Fruit fly (Drosophila melanogaster) whole organism, embryonic: Measurements from ENCODE around the gene mas.

ENCODE experiments used
- BEAF-32 ChIP-seq: fragments of 200-800 bp; sonication (Bioruptor generic); optimal IDR thresholded peaks from 3 replicates; lab custom pipeline; 2017; ENCODE audit warnings: missing biosample characterization, missing genetic modification characterization, mild to moderate bottlenecking, moderate library complexity, missing genetic modification reagents
- Bgb ChIP-seq: fragments of 200-800 bp; sonication (Bioruptor generic); IDR thresholded peaks from 2 replicates; pipeline ENCODE4 v1.3.6; 2022; ENCODE audit warnings: missing biosample characterization, missing genetic modification characterization; ENCODE audit not compliant: partially characterized antibody
- C15 ChIP-seq: fragments of 200-800 bp; sonication (Bioruptor generic); IDR thresholded peaks from 3 replicates; pipeline ENCODE4 v1.3.6; 2022; ENCODE audit warnings: missing biosample characterization, missing genetic modification characterization
- CG10274 ChIP-seq: fragments of 200-800 bp; sonication (Bioruptor generic); optimal IDR thresholded peaks from 3 replicates; lab custom pipeline; 2017; ENCODE audit warnings: missing biosample characterization, mild to moderate bottlenecking, missing genetic modification characterization
- CG11247 ChIP-seq: fragments of 200-800 bp; sonication (Bioruptor generic); IDR thresholded peaks from 2 replicates; pipeline ENCODE4 v1.3.6; 2022; ENCODE audit warnings: missing biosample characterization, missing genetic modification characterization
- CG11560 ChIP-seq: fragments of 200-800 bp; sonication (Bioruptor generic); IDR thresholded peaks from 3 replicates; pipeline ENCODE4 v1.3.6; 2022; ENCODE audit warnings: missing biosample characterization, missing genetic modification characterization
- CG13624 ChIP-seq: fragments of 200-800 bp; sonication (Bioruptor generic); optimal IDR thresholded peaks from 2 replicates; lab custom pipeline; 2016; ENCODE audit warnings: missing biosample characterization, missing genetic modification characterization
- CG15514 ChIP-seq: fragments of 200-800 bp; sonication (Bioruptor generic); optimal IDR thresholded peaks from 3 replicates; lab custom pipeline; 2017; ENCODE audit warnings: missing biosample characterization, missing genetic modification characterization, mild to moderate bottlenecking, moderate library complexity, missing genetic modification reagents
- CG15696 ChIP-seq: fragments of 200-800 bp; sonication (Bioruptor generic); optimal IDR thresholded peaks from 2 replicates; lab custom pipeline; 2019; ENCODE audit warnings: missing biosample characterization, mild to moderate bottlenecking, missing genetic modification characterization, moderate library complexity
- CG17186 ChIP-seq: fragments of 200-800 bp; sonication (Bioruptor generic); optimal IDR thresholded peaks from 3 replicates; lab custom pipeline; 2017; ENCODE audit warnings: missing biosample characterization, missing genetic modification reagents, missing genetic modification characterization
- CG18619 ChIP-seq: fragments of 200-800 bp; sonication (Bioruptor generic); optimal IDR thresholded peaks from 3 replicates; lab custom pipeline; 2017; ENCODE audit warnings: missing biosample characterization, mild to moderate bottlenecking, missing genetic modification characterization
- CG31224 ChIP-seq: fragments of 200-800 bp; sonication (Bioruptor generic); IDR thresholded peaks from 2 replicates; pipeline ENCODE4 v1.3.6; 2022; ENCODE audit warnings: missing biosample characterization, missing genetic modification characterization
- CG7928 ChIP-seq: fragments of 200-800 bp; sonication (Bioruptor generic); optimal IDR thresholded peaks from 2 replicates; lab custom pipeline; 2017; ENCODE audit warnings: missing biosample characterization, mild to moderate bottlenecking, missing genetic modification characterization
- CG8089 ChIP-seq: fragments of 200-800 bp; sonication (Bioruptor generic); optimal IDR thresholded peaks from 3 replicates; lab custom pipeline; 2016; ENCODE audit warnings: missing biosample characterization, missing genetic modification characterization
- CG8944 ChIP-seq: fragments of 200-800 bp; sonication (Bioruptor generic); optimal IDR thresholded peaks from 3 replicates; lab custom pipeline; 2016; ENCODE audit warnings: missing biosample characterization, missing genetic modification characterization
- CG9797 ChIP-seq: fragments of 200-800 bp; sonication (Bioruptor generic); optimal IDR thresholded peaks from 3 replicates; lab custom pipeline; 2018; ENCODE audit warnings: missing biosample characterization, mild to moderate bottlenecking, missing genetic modification characterization
- Deaf1 ChIP-seq: fragments of 200-800 bp; optimal IDR thresholded peaks from 3 replicates; lab custom pipeline; 2019; ENCODE audit warnings: missing biosample characterization, mild to moderate bottlenecking, missing genetic modification characterization, moderate library complexity
- Dfd ChIP-seq, 2 experiments: fragments of >200 bp; optimal IDR thresholded peaks; 2 replicates each; lab custom pipeline; 2017; ENCODE audit warnings: missing biosample characterization in 2 of 2, missing genetic modification characterization in 2 of 2
- Elba2 ChIP-seq: fragments of 200-800 bp; sonication (Bioruptor generic); optimal IDR thresholded peaks from 3 replicates; lab custom pipeline; 2016; ENCODE audit warnings: missing biosample characterization, missing genetic modification characterization
- Hsf ChIP-seq: fragments of 200-800 bp; sonication (Bioruptor generic); optimal IDR thresholded peaks from 3 replicates; lab custom pipeline; 2016; ENCODE audit warnings: missing biosample characterization, missing genetic modification characterization
- MBD-R2 ChIP-seq: fragments of 200-800 bp; sonication (Bioruptor generic); IDR thresholded peaks from 2 replicates; pipeline ENCODE4 v1.3.6; 2022; ENCODE audit warnings: missing biosample characterization, missing genetic modification characterization
- Mad ChIP-seq: fragments of 200-800 bp; sonication (Bioruptor generic); optimal IDR thresholded peaks from 2 replicates; lab custom pipeline; 2016; ENCODE audit warnings: missing biosample characterization, missing genetic modification characterization
- Med ChIP-seq: fragments of 200-800 bp; sonication (Bioruptor generic); peaks from one replicate; lab custom pipeline; 2016; ENCODE audit warnings: missing biosample characterization, missing genetic modification characterization, mild to moderate bottlenecking, inconsistent platforms, moderate library complexity
- Rfx ChIP-seq: fragments of 200-800 bp; sonication (Bioruptor generic); IDR thresholded peaks from 2 replicates; pipeline ENCODE4 v1.3.6; 2022; ENCODE audit warnings: missing biosample characterization, missing genetic modification characterization
- Scr ChIP-seq: fragments of 200-800 bp; sonication (Bioruptor generic); IDR thresholded peaks from 2 replicates; pipeline ENCODE4 v1.3.6; 2022; ENCODE audit warnings: missing biosample characterization, missing genetic modification characterization; ENCODE audit not compliant: partially characterized antibody
- Side ChIP-seq: fragments of 200-800 bp; sonication (Bioruptor generic); optimal IDR thresholded peaks from 2 replicates; lab custom pipeline; 2016; ENCODE audit warnings: missing biosample characterization, missing genetic modification characterization
- Trl ChIP-seq, 3 experiments: fragments of >200 bp in 2 of 3; fragments of 200-800 bp in 1 of 3; sonication (Bioruptor generic) in 1 of 3; optimal IDR thresholded peaks; 2 replicates in 1 of 3; 3 replicates in 2 of 3; lab custom pipeline; 2016 to 2017; ENCODE audit warnings: missing biosample characterization in 1 of 3, missing genetic modification characterization in 1 of 3
- abd-A ChIP-seq: fragments of 200-800 bp; sonication (Bioruptor generic); optimal IDR thresholded peaks from 3 replicates; lab custom pipeline; 2019; ENCODE audit warnings: missing biosample characterization, mild to moderate bottlenecking, missing genetic modification characterization, moderate library complexity
- cas ChIP-seq: fragments of 200-800 bp; sonication (Bioruptor generic); IDR thresholded peaks from 2 replicates; pipeline ENCODE4 v1.3.6; 2022; ENCODE audit warnings: missing biosample characterization, missing genetic modification characterization
- cato ChIP-seq: fragments of 200-800 bp; sonication (Bioruptor generic); optimal IDR thresholded peaks from 2 replicates; lab custom pipeline; 2016; ENCODE audit warnings: missing biosample characterization, missing genetic modification characterization, borderline replicate concordance
- chinmo ChIP-seq: fragments of 200-800 bp; sonication (Bioruptor generic); IDR thresholded peaks from 4 replicates; pipeline ENCODE4 v1.3.6; 2022; ENCODE audit warnings: missing biosample characterization, missing genetic modification characterization; ENCODE audit not compliant: partially characterized antibody
- crol ChIP-seq: fragments of 200-800 bp; sonication (Bioruptor generic); IDR thresholded peaks from 2 replicates; pipeline ENCODE4 v1.3.6; 2022; ENCODE audit warnings: missing biosample characterization, missing genetic modification characterization
- ewg ChIP-seq: fragments of 200-800 bp; sonication (Bioruptor generic); optimal IDR thresholded peaks from 3 replicates; lab custom pipeline; 2017; ENCODE audit warnings: mild to moderate bottlenecking, missing biosample characterization, missing genetic modification reagents, missing genetic modification characterization
- fd64A ChIP-seq: fragments of 200-800 bp; sonication (Bioruptor generic); optimal IDR thresholded peaks from 3 replicates; lab custom pipeline; 2018; ENCODE audit warnings: missing biosample characterization, mild to moderate bottlenecking, missing genetic modification characterization
- gem ChIP-seq: fragments of 200-800 bp; sonication (Bioruptor generic); optimal IDR thresholded peaks from 2 replicates; lab custom pipeline; 2019; ENCODE audit warnings: missing biosample characterization, mild to moderate bottlenecking, missing genetic modification characterization, moderate library complexity
- gro ChIP-seq: fragments of 200-800 bp; sonication (Bioruptor generic); optimal IDR thresholded peaks from 2 replicates; lab custom pipeline; 2016; ENCODE audit warnings: missing biosample characterization, missing genetic modification characterization
- insv ChIP-seq, 2 experiments: fragments of 200-800 bp; sonication (Bioruptor generic); optimal IDR thresholded peaks; 3 replicates each; lab custom pipeline; 2016 to 2018; ENCODE audit warnings: missing biosample characterization in 2 of 2, missing genetic modification characterization in 2 of 2
- lab ChIP-seq: fragments of 200-800 bp; sonication (Bioruptor generic); optimal IDR thresholded peaks from 3 replicates; lab custom pipeline; 2017; ENCODE audit warnings: missing biosample characterization, missing genetic modification characterization, mild to moderate bottlenecking, moderate library complexity, missing genetic modification reagents
- mld ChIP-seq: fragments of 200-800 bp; sonication (Bioruptor generic); IDR thresholded peaks from 3 replicates; pipeline ENCODE4 v1.3.6; 2022; ENCODE audit warnings: missing biosample characterization, missing genetic modification characterization; ENCODE audit not compliant: partially characterized antibody
- nerfin-1 ChIP-seq: fragments of 200-800 bp; sonication (Bioruptor generic); optimal IDR thresholded peaks from 3 replicates; lab custom pipeline; 2019; ENCODE audit warnings: missing biosample characterization, mild to moderate bottlenecking, missing genetic modification characterization, moderate library complexity
- nerfin-2 ChIP-seq: fragments of 200-800 bp; sonication (Bioruptor generic); IDR thresholded peaks from 2 replicates; pipeline ENCODE4 v1.3.6; 2022; ENCODE audit warnings: missing biosample characterization, missing genetic modification characterization; ENCODE audit not compliant: partially characterized antibody
- onecut ChIP-seq: fragments of 200-800 bp; sonication (Bioruptor generic); IDR thresholded peaks from 2 replicates; pipeline ENCODE4 v1.3.6; 2022; ENCODE audit warnings: missing biosample characterization, missing genetic modification characterization
- pfk ChIP-seq: fragments of 200-800 bp; sonication (Bioruptor generic); optimal IDR thresholded peaks from 2 replicates; lab custom pipeline; 2018; ENCODE audit warnings: missing biosample characterization, mild to moderate bottlenecking, missing genetic modification characterization, moderate library complexity
- rib ChIP-seq: fragments of 200-800 bp; sonication (Bioruptor generic); IDR thresholded peaks from 2 replicates; pipeline ENCODE4 v1.3.6; 2022; ENCODE audit warnings: missing biosample characterization, missing genetic modification characterization
- scrt ChIP-seq: fragments of 200-800 bp; sonication (Bioruptor generic); optimal IDR thresholded peaks from 2 replicates; lab custom pipeline; 2018; ENCODE audit warnings: missing biosample characterization, mild to moderate bottlenecking, missing genetic modification characterization, moderate library complexity
- sd ChIP-seq: fragments of 200-800 bp; sonication (Bioruptor generic); optimal IDR thresholded peaks from 3 replicates; lab custom pipeline; 2018; ENCODE audit warnings: missing biosample characterization, mild to moderate bottlenecking, missing genetic modification characterization, moderate library complexity
- seq ChIP-seq: fragments of 200-800 bp; sonication (Bioruptor generic); IDR thresholded peaks from 2 replicates; pipeline ENCODE4 v1.3.6; 2022; ENCODE audit warnings: missing biosample characterization, missing genetic modification characterization
- sisA ChIP-seq: fragments of 200-800 bp; sonication (Bioruptor generic); IDR thresholded peaks from 2 replicates; pipeline ENCODE4 v1.3.6; 2022; ENCODE audit warnings: missing biosample characterization, missing genetic modification characterization
- so ChIP-seq: fragments of 200-800 bp; sonication (Bioruptor generic); IDR thresholded peaks from 3 replicates; pipeline ENCODE4 v1.3.6; 2022; ENCODE audit warnings: missing biosample characterization, missing genetic modification characterization
- tio ChIP-seq: fragments of 200-800 bp; sonication (Bioruptor generic); optimal IDR thresholded peaks from 2 replicates; lab custom pipeline; 2017; ENCODE audit warnings: missing biosample characterization, missing genetic modification characterization, inconsistent platforms
- zfh1 ChIP-seq: fragments of 200-800 bp; sonication (Bioruptor generic); IDR thresholded peaks from 3 replicates; pipeline ENCODE4 v1.3.6; 2022; ENCODE audit warnings: missing biosample characterization, missing genetic modification characterization

mas gene

dm6 chr3L:4185259-4185658 lies 18.0 kb upstream of the mas start:
- no peak for TF ChIP-seq CG17186 (GFP tag; lab: Kevin White, UChicago)
- 0 out of 3 replicates have a peak, but pooled peaks have one; percentile 44 for TF ChIP-seq mld
- no peak for TF ChIP-seq CG13624 (GFP tag; lab: Kevin White, UChicago)
- no peak for TF ChIP-seq Elba2
- TF ChIP-seq scrt = peak; percentile 0
- TF ChIP-seq CG8089 (GFP tag; lab: Kevin White, UChicago) = no peak
- no peak for TF ChIP-seq CG15696 (tag; lab: Kevin White, UChicago)
- TF ChIP-seq insv (GFP tag; optimal IDR thresholded peaks at IDR 0.05; lab: Kevin White, UChicago) = no peak
- no peak for TF ChIP-seq pfk (GFP tag; lab: Kevin White, UChicago)
- peak; percentile 69 for TF ChIP-seq sd
- peak; percentile 80 for TF ChIP-seq Deaf1
- TF ChIP-seq tio (GFP tag; lab: Kevin White, UChicago) = no peak
- 0 out of 2 replicates have a peak, but pooled peaks have one; percentile 30 for TF ChIP-seq rib (GFP tag; lab: Robert Waterston, UW)
- TF ChIP-seq CG18619 = no peak
- TF ChIP-seq CG11560 = no peak
- peak; percentile 39 for TF ChIP-seq CG15514 (GFP tag; lab: Kevin White, UChicago)
- no peak for TF ChIP-seq lab (GFP tag; lab: Kevin White, UChicago)
- no peak for TF ChIP-seq cato (GFP tag; lab: Kevin White, UChicago)
- TF ChIP-seq gem (tag; lab: Kevin White, UChicago) = no peak
- peak; percentile 30 for TF ChIP-seq Mad (GFP tag; lab: Kevin White, UChicago)
- 0 out of 2 replicates have a peak, but pooled peaks have one; percentile 14 for TF ChIP-seq Scr (GFP tag; lab: Robert Waterston, UW)
- no peak for TF ChIP-seq zfh1
- no peak for TF ChIP-seq gro (GFP tag; lab: Kevin White, UChicago)
- TF ChIP-seq nerfin-2 (GFP tag; lab: Robert Waterston, UW) = no peak
- TF ChIP-seq nerfin-1 (tag; lab: Kevin White, UChicago) = peak; percentile 78
- TF ChIP-seq C15 = no peak
- TF ChIP-seq MBD-R2 (GFP tag; lab: Robert Waterston, UW) = 0 out of 2 replicates have a peak, but pooled peaks have one; percentile 13
- TF ChIP-seq abd-A (tag; lab: Kevin White, UChicago) = peak; percentile 77
- TF ChIP-seq Bgb = peak; percentile 19; the same call in 1 of the 2 replicates
- no peak for TF ChIP-seq sisA (GFP tag; lab: Robert Waterston, UW)
- peak; percentile 49 for TF ChIP-seq Med (GFP tag; lab: Kevin White, UChicago)
- TF ChIP-seq cas (GFP tag; lab: Robert Waterston, UW) = no peak
- peak; percentile 86 for TF ChIP-seq crol (GFP tag; lab: Robert Waterston, UW)
- 0 out of 4 replicates have a peak, but pooled peaks have one; percentile 25 for TF ChIP-seq chinmo (GFP tag; lab: Robert Waterston, UW)
- peak; percentile 94 for TF ChIP-seq ewg
- peak; percentile 98 for TF ChIP-seq onecut (GFP tag; lab: Robert Waterston, UW)
- TF ChIP-seq seq = 0 out of 2 replicates have a peak, but pooled peaks have one; percentile 29
- TF ChIP-seq Dfd (GFP tag; optimal IDR thresholded peaks at IDR 0.05; lab: Kevin White, UChicago) = no peak
- no peak for TF ChIP-seq Rfx (GFP tag; lab: Robert Waterston, UW)
- TF ChIP-seq, all 482 proteins: peak for 18

dm6 chr3L:4184563-4184962 lies 17.3 kb upstream of the mas start, which contains the start of gene Teh3:
Gene Teh3, minus strand, starts transcription at chr3L:4184663.
- no peak for TF ChIP-seq so (GFP tag; lab: Robert Waterston, UW)
- no peak for TF ChIP-seq CG9797 (GFP tag; lab: Kevin White, UChicago)
- no peak for TF ChIP-seq BEAF-32 (GFP tag; lab: Kevin White, UChicago)
- no peak for TF ChIP-seq Side (GFP tag; lab: Kevin White, UChicago)
- TF ChIP-seq fd64A (GFP tag; lab: Kevin White, UChicago) = no peak
- TF ChIP-seq CG10274 (GFP tag; lab: Kevin White, UChicago) = no peak
- TF ChIP-seq chinmo (GFP tag; lab: Robert Waterston, UW) = no peak
- TF ChIP-seq Deaf1 = no peak
- TF ChIP-seq Scr (GFP tag; lab: Robert Waterston, UW) = no peak
- no peak for TF ChIP-seq CG8944 (GFP tag; lab: Kevin White, UChicago)
- TF ChIP-seq CG7928 (GFP tag; lab: Kevin White, UChicago) = no peak
- no peak for TF ChIP-seq onecut (GFP tag; lab: Robert Waterston, UW)
- no peak for TF ChIP-seq CG11247 (GFP tag; lab: Robert Waterston, UW)
- no peak for TF ChIP-seq CG31224
- TF ChIP-seq Trl (optimal IDR thresholded peaks at IDR 0.05; lab: Kevin White, UChicago) = no peak
- TF ChIP-seq Trl (GFP tag; optimal IDR thresholded peaks at IDR 0.05; lab: Kevin White, UChicago) = no peak
- TF ChIP-seq Hsf (GFP tag; lab: Kevin White, UChicago) = no peak
